Worm (Caenorhabditis elegans): Measurements from ENCODE around the gene ZC13.2.

DNA sequence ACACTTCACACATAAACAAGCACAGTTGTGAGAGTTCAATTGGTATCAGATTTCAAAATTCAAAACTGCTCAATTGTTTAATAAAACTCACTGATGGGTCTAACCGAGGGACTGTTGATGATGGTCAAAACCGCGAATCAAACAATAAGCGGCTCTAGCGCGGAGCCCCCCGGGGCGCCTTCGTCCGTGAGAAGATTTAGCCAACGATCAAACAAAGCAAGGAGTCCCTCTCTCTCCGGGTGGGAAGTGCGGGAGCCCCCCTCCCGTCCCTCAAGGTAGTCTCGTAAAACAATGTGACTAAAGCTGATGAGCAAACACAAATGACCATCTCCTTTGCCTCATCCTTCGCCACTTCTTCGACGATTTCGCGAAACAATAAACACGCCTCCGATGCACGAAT is 22.8 kb upstream of the ZC13.2 start:
- no peak for TF ChIP-seq unc-62 (GFP tag; optimal IDR thresholded peaks at IDR 0.05)
- no peak for TF ChIP-seq mep-1 (tag; optimal IDR thresholded peaks at IDR 0.05)
- TF ChIP-seq ceh-43 (GFP tag; optimal IDR thresholded peaks at IDR 0.05): no peak
- TF ChIP-seq mab-5 (tag; optimal IDR thresholded peaks at IDR 0.05): no peak
